Worm (Caenorhabditis elegans): Measurements from ENCODE around the gene mdt-27.

Gene mdt-27

DNA sequence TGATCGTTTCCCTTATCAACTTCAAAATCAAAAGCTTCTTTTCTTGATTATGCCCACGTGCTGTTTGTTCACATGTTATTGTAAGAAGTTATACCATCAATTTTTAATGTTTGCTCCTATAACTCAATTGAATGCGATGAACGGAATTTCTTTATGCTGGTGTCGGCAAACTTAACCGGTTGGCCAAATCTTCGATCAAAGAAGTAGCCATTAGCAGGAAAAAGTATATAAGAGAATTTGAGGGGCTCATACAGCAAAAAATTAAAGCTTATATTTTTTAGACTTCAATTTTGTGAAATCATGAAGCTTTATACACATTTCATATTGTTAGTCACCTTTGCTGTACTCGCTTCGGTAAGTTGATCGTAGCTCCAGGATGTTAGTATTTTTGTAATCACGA lies 39.7 kb downstream of the mdt-27 start, which contains the start of gene pqn-16:
TSS of gene pqn-16 (plus strand) at position 301 of the 400 bp plus-strand sequence.
- TF ChIP-seq aly-2 (tag; optimal IDR thresholded peaks at IDR 0.05), result no peak
- TF ChIP-seq elt-3 (tag; optimal IDR thresholded peaks at IDR 0.05), result no peak
- TF ChIP-seq fos-1 (tag; optimal IDR thresholded peaks at IDR 0.05), result no peak
- TF ChIP-seq gmeb-1 (tag; optimal IDR thresholded peaks at IDR 0.05), result no peak
- no peak for TF ChIP-seq skn-1 (tag; optimal IDR thresholded peaks at IDR 0.05)
- no peak for TF ChIP-seq unc-39 (tag; optimal IDR thresholded peaks at IDR 0.05)
- TF ChIP-seq ama-1 (optimal IDR thresholded peaks at IDR 0.05), result no peak
- TF ChIP-seq nhr-77 (tag; optimal IDR thresholded peaks at IDR 0.05), result no peak
- no peak for TF ChIP-seq unc-62 (GFP tag; optimal IDR thresholded peaks at IDR 0.05)

- TF ChIP-seq fos-1 (tag; optimal IDR thresholded peaks at IDR 0.05) (peak; percentile 44), sma-3 (GFP tag; optimal IDR thresholded peaks at IDR 0.05) (no peak)
Measured at ce11 chrV:9172989-9173388, 40.5 kb downstream of the mdt-27 start, which contains the start of gene gad-3. Gene gad-3 (minus strand): TSS chrV:9173005.

ce11 chrV:9168089-9168488 lies 45.4 kb downstream of the mdt-27 start, which contains the start of gene B0222.11:
Gene B0222.11 (minus strand): TSS chrV:9168189.
- TF ChIP-seq skn-1 (tag; optimal IDR thresholded peaks at IDR 0.05), result no peak
- no peak for TF ChIP-seq ZK546.5 (tag; optimal IDR thresholded peaks at IDR 0.05)
- TF ChIP-seq unc-55 (GFP tag; optimal IDR thresholded peaks at IDR 0.05), result no peak
- no peak for TF ChIP-seq F13H6.1 (tag; optimal IDR thresholded peaks at IDR 0.05)
- no peak for TF ChIP-seq ama-1 (optimal IDR thresholded peaks at IDR 0.05)
- TF ChIP-seq nhr-21 (tag; optimal IDR thresholded peaks at IDR 0.05), result no peak
- TF ChIP-seq mdl-1 (tag; optimal IDR thresholded peaks at IDR 0.05), result no peak
- TF ChIP-seq mbf-1 (tag; optimal IDR thresholded peaks at IDR 0.05), result no peak
- TF ChIP-seq nhr-25 (tag; optimal IDR thresholded peaks at IDR 0.05), result no peak
- TF ChIP-seq sma-9 (GFP tag; optimal IDR thresholded peaks at IDR 0.05), result no peak
- TF ChIP-seq sma-9 (tag; optimal IDR thresholded peaks at IDR 0.05), result no peak
- TF ChIP-seq blmp-1 (tag; optimal IDR thresholded peaks at IDR 0.05; ENCODE audit: insufficient read depth), result no peak
- no peak for TF ChIP-seq sma-3 (GFP tag; optimal IDR thresholded peaks at IDR 0.05)
- no peak for TF ChIP-seq nhr-6 (tag; optimal IDR thresholded peaks at IDR 0.05)
- TF ChIP-seq dmd-4 (tag; optimal IDR thresholded peaks at IDR 0.05), result no peak
- TF ChIP-seq nhr-77 (tag; optimal IDR thresholded peaks at IDR 0.05), result no peak
- TF ChIP-seq ztf-11 (tag; optimal IDR thresholded peaks at IDR 0.05), result no peak
- no peak for TF ChIP-seq Y55F3AM.14 (GFP tag; optimal IDR thresholded peaks at IDR 0.05)

ce11 chrV:9166306-9166705 lies 47.1 kb downstream of the mdt-27 start:
- TF ChIP-seq zag-1 (tag; optimal IDR thresholded peaks at IDR 0.05) (no peak), nhr-12 (tag; optimal IDR thresholded peaks at IDR 0.05) (no peak), F13H6.1 (tag; optimal IDR thresholded peaks at IDR 0.05) (no peak), nhr-25 (tag; optimal IDR thresholded peaks at IDR 0.05) (peak; percentile 44), sma-9 (GFP tag; optimal IDR thresholded peaks at IDR 0.05) (peak; percentile 70), sma-9 (tag; optimal IDR thresholded peaks at IDR 0.05) (no peak), lin-11 (tag; optimal IDR thresholded peaks at IDR 0.05) (no peak), dmd-4 (tag; optimal IDR thresholded peaks at IDR 0.05) (no peak), C34F6.9 (tag; optimal IDR thresholded peaks at IDR 0.05) (no peak), fos-1 (tag; optimal IDR thresholded peaks at IDR 0.05) (no peak), sem-4 (tag; optimal IDR thresholded peaks at IDR 0.05) (no peak), lin-13 (GFP tag; optimal IDR thresholded peaks at IDR 0.05) (no peak), crh-2 (tag; optimal IDR thresholded peaks at IDR 0.05) (peak; percentile 18), nhr-237 (tag; optimal IDR thresholded peaks at IDR 0.05) (no peak), egl-27 (tag; optimal IDR thresholded peaks at IDR 0.05) (no peak), elt-1 (tag; optimal IDR thresholded peaks at IDR 0.05) (no peak), snpc-4 (tag; optimal IDR thresholded peaks at IDR 0.05) (no peak), ztf-4 (tag; optimal IDR thresholded peaks at IDR 0.05) (no peak), nhr-23 (tag; optimal IDR thresholded peaks at IDR 0.05) (no peak), skn-1 (tag; optimal IDR thresholded peaks at IDR 0.05) (no peak), nhr-77 (tag; optimal IDR thresholded peaks at IDR 0.05) (no peak), blmp-1 (tag; optimal IDR thresholded peaks at IDR 0.05; ENCODE audit: insufficient read depth) (peak; percentile 37), nhr-129 (tag; optimal IDR thresholded peaks at IDR 0.05) (peak; percentile 21), unc-39 (tag; optimal IDR thresholded peaks at IDR 0.05) (no peak), aly-2 (tag; optimal IDR thresholded peaks at IDR 0.05) (no peak), ztf-1 (GFP tag; conservative IDR thresholded peaks at IDR 0.05) (no peak), ceh-82 (tag; optimal IDR thresholded peaks at IDR 0.05) (no peak), ztf-11 (tag; optimal IDR thresholded peaks at IDR 0.05) (no peak), Y55F3AM.14 (GFP tag; optimal IDR thresholded peaks at IDR 0.05) (no peak), ceh-16 (tag; optimal IDR thresholded peaks at IDR 0.05) (peak; percentile 58), peb-1 (tag; optimal IDR thresholded peaks at IDR 0.05) (no peak), sma-3 (GFP tag; optimal IDR thresholded peaks at IDR 0.05) (no peak), mdl-1 (tag; optimal IDR thresholded peaks at IDR 0.05) (no peak), lsy-2 (tag; optimal IDR thresholded peaks at IDR 0.05) (no peak), mbf-1 (tag; optimal IDR thresholded peaks at IDR 0.05) (no peak), unc-55 (GFP tag; optimal IDR thresholded peaks at IDR 0.05) (no peak), elt-3 (tag; optimal IDR thresholded peaks at IDR 0.05) (no peak), unc-62 (GFP tag; optimal IDR thresholded peaks at IDR 0.05) (no peak), nhr-6 (tag; optimal IDR thresholded peaks at IDR 0.05) (peak; percentile 8), gmeb-1 (tag; optimal IDR thresholded peaks at IDR 0.05) (no peak), ZK546.5 (tag; optimal IDR thresholded peaks at IDR 0.05) (no peak), R02D3.7 (tag; optimal IDR thresholded peaks at IDR 0.05) (no peak), nhr-10 (tag; optimal IDR thresholded peaks at IDR 0.05) (no peak)

Measured in whole organism, L2 larva.